1 fruit fly cellular context compared by ENCODE assay signal in the genomic region with DNA sequence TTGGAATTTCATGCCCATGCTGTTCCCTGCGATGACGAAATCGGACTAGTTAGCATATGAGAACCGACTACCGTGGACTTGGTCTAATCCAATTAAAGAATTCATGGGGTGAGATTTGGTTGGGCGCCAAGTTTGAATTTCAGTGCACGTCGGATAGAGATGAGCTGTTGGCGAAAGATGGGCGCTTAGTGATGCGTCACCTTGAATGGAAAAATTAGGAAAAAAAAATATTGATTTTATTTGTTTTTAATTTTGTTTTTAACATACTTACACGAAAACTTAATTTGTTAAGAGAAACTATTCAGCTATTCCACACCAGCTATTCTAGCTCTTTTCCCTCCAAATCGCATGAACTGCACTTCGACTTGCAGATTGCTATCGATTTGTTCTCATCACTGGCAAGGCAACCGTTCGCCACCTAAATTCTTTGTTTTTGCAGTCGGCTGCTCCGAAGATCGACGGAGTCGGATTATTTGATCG.
TF ChIP-seq lines count a peak whose summit lies in the region.

ninaG (minus strand) TSS at position 51 of the 480 bp plus-strand sequence.
Sptz (plus strand) TSS at position 450 of the 480 bp plus-strand sequence.

TF ChIP-seq in whole organism, embryonic, 481 proteins besides CTCF, POLR2A, EP300 and RAD21 (continued from another document and continues in another):
- peak; percentile 87 for TF ChIP-seq ewg (GFP tag; optimal IDR thresholded peaks at IDR 0.05; lab: Kevin White, UChicago)
- TF ChIP-seq zf30C (GFP tag; optimal IDR thresholded peaks at IDR 0.05; lab: Kevin White, UChicago): no peak
- TF ChIP-seq YL-1 (GFP tag; optimal IDR thresholded peaks at IDR 0.05; lab: Kevin White, UChicago): peak; percentile 66
- TF ChIP-seq Ets97D (GFP tag; optimal IDR thresholded peaks at IDR 0.05; lab: Kevin White, UChicago): peak; percentile 90
- 0 out of 3 replicates have a peak, but pooled peaks have one; percentile 34 for TF ChIP-seq z (GFP tag; IDR thresholded peaks at IDR 0.05; lab: Robert Waterston, UW)
- TF ChIP-seq al (GFP tag; IDR thresholded peaks at IDR 0.05; lab: Robert Waterston, UW): peak; percentile 94
- peak; percentile 92 for TF ChIP-seq Sox102F (GFP tag; optimal IDR thresholded peaks at IDR 0.05; lab: Kevin White, UChicago)
- TF ChIP-seq NfI (GFP tag; optimal IDR thresholded peaks at IDR 0.05; lab: Kevin White, UChicago): peak; percentile 90
- TF ChIP-seq Nf-YA (GFP tag; IDR thresholded peaks at IDR 0.05; lab: Robert Waterston, UW): peak; percentile 87
- TF ChIP-seq CG30020 (tag; optimal IDR thresholded peaks at IDR 0.05; lab: Kevin White, UChicago): peak; percentile 75
- peak; percentile 95 for TF ChIP-seq vfl (GFP tag; optimal IDR thresholded peaks at IDR 0.05; lab: Kevin White, UChicago)
- TF ChIP-seq jigr1 (GFP tag; IDR thresholded peaks at IDR 0.05; lab: Robert Waterston, UW): peak; percentile 90
- peak; percentile 90 for TF ChIP-seq Mrtf (GFP tag; IDR thresholded peaks at IDR 0.05; lab: Robert Waterston, UW)
- TF ChIP-seq shn (GFP tag; optimal IDR thresholded peaks at IDR 0.05; lab: Kevin White, UChicago): peak; percentile 94
- no peak for TF ChIP-seq CG13894 (tag; optimal IDR thresholded peaks at IDR 0.05; lab: Kevin White, UChicago)
- peak; percentile 89 for TF ChIP-seq slou (GFP tag; optimal IDR thresholded peaks at IDR 0.05; lab: Kevin White, UChicago)
- TF ChIP-seq CG14860 (GFP tag; IDR thresholded peaks at IDR 0.05; lab: Robert Waterston, UW; ENCODE audit: partially characterized antibody): 0 out of 3 replicates have a peak, but pooled peaks have one; percentile 33
- peak; percentile 88 for TF ChIP-seq Awh (GFP tag; IDR thresholded peaks at IDR 0.05; lab: Robert Waterston, UW)
- TF ChIP-seq CG8944 (GFP tag; optimal IDR thresholded peaks at IDR 0.05; lab: Kevin White, UChicago): peak; percentile 96
- TF ChIP-seq CG1647 (GFP tag; optimal IDR thresholded peaks at IDR 0.05; lab: Kevin White, UChicago): peak; percentile 95
- TF ChIP-seq CG1602 (GFP tag; optimal IDR thresholded peaks at IDR 0.05; lab: Kevin White, UChicago): peak; percentile 94
- TF ChIP-seq aop (GFP tag; IDR thresholded peaks at IDR 0.05; lab: Robert Waterston, UW): peak; percentile 78; the same call in 1 of the 2 replicates
- TF ChIP-seq Poxn (GFP tag; IDR thresholded peaks at IDR 0.05; lab: Robert Waterston, UW): peak; percentile 70; the same call in 1 of the 2 replicates
- TF ChIP-seq pzg (GFP tag; optimal IDR thresholded peaks at IDR 0.05; lab: Kevin White, UChicago): peak; percentile 56
- peak; percentile 91 for TF ChIP-seq Fer3 (tag; optimal IDR thresholded peaks at IDR 0.05; lab: Kevin White, UChicago)
- TF ChIP-seq Optix (GFP tag; IDR thresholded peaks at IDR 0.05; lab: Robert Waterston, UW): peak; percentile 96
- TF ChIP-seq luna (GFP tag; optimal IDR thresholded peaks at IDR 0.05; lab: Kevin White, UChicago): peak; percentile 74
- TF ChIP-seq CG6854 (GFP tag; optimal IDR thresholded peaks at IDR 0.05; lab: Kevin White, UChicago): peak; percentile 11
- TF ChIP-seq zfh1 (GFP tag; IDR thresholded peaks at IDR 0.05; lab: Robert Waterston, UW): peak; percentile 97
- peak; percentile 95 for TF ChIP-seq CG4820 (GFP tag; optimal IDR thresholded peaks at IDR 0.05; lab: Kevin White, UChicago)
- TF ChIP-seq br (optimal IDR thresholded peaks at IDR 0.05; lab: Kevin White, UChicago): no peak
- TF ChIP-seq CG3407 (GFP tag; optimal IDR thresholded peaks at IDR 0.05; lab: Kevin White, UChicago): peak; percentile 83
- peak; percentile 89 for TF ChIP-seq CG5245 (GFP tag; optimal IDR thresholded peaks at IDR 0.05; lab: Kevin White, UChicago)
- TF ChIP-seq Dll (GFP tag; IDR thresholded peaks at IDR 0.05; lab: Robert Waterston, UW; ENCODE audit: partially characterized antibody): peak; percentile 73
- peak; percentile 97 for TF ChIP-seq CG34422 (GFP tag; IDR thresholded peaks at IDR 0.05; lab: Robert Waterston, UW)
- peak; percentile 98 for TF ChIP-seq mam (GFP tag; optimal IDR thresholded peaks at IDR 0.05; lab: Kevin White, UChicago)
- TF ChIP-seq Bteb2 (GFP tag; optimal IDR thresholded peaks at IDR 0.05; lab: Kevin White, UChicago): peak; percentile 89
- TF ChIP-seq mirr (GFP tag; optimal IDR thresholded peaks at IDR 0.05; lab: Kevin White, UChicago): peak; percentile 11
- TF ChIP-seq CG17568 (GFP tag; optimal IDR thresholded peaks at IDR 0.05; lab: Kevin White, UChicago): no peak
- peak; percentile 91 for TF ChIP-seq Sry-δ (GFP tag; optimal IDR thresholded peaks at IDR 0.05; lab: Kevin White, UChicago)
- TF ChIP-seq dpn (GFP tag; optimal IDR thresholded peaks at IDR 0.05; lab: Kevin White, UChicago): peak; percentile 96 to 97
- peak; percentile 80 for TF ChIP-seq Elba2 (GFP tag; optimal IDR thresholded peaks at IDR 0.05; lab: Kevin White, UChicago)
- peak; percentile 90 for TF ChIP-seq trh (GFP tag; optimal IDR thresholded peaks at IDR 0.05; lab: Kevin White, UChicago)
- TF ChIP-seq trem (tag; optimal IDR thresholded peaks at IDR 0.05; lab: Kevin White, UChicago): peak; percentile 84
- TF ChIP-seq CG15696 (tag; optimal IDR thresholded peaks at IDR 0.05; lab: Kevin White, UChicago): peak; percentile 93
- TF ChIP-seq tap (tag; optimal IDR thresholded peaks at IDR 0.05; lab: Kevin White, UChicago): no peak
- TF ChIP-seq dimm (GFP tag; IDR thresholded peaks at IDR 0.05; lab: Robert Waterston, UW): peak; percentile 83
- peak; percentile 87 for TF ChIP-seq CG11560 (tag; IDR thresholded peaks at IDR 0.05; lab: Robert Waterston, UW)
- peak; percentile 96 for TF ChIP-seq az2 (GFP tag; optimal IDR thresholded peaks at IDR 0.05; lab: Kevin White, UChicago)
- peak; percentile 95 for TF ChIP-seq Max (GFP tag; optimal IDR thresholded peaks at IDR 0.05; lab: Kevin White, UChicago)
- peak; percentile 67 for TF ChIP-seq Jarid2 (GFP tag; optimal IDR thresholded peaks at IDR 0.05; lab: Kevin White, UChicago)
- TF ChIP-seq wdn (GFP tag; IDR thresholded peaks at IDR 0.05; lab: Robert Waterston, UW): peak; percentile 83
- peak; percentile 62 for TF ChIP-seq salm (tag; optimal IDR thresholded peaks at IDR 0.05; lab: Kevin White, UChicago)
- peak; percentile 91 for TF ChIP-seq CG30431 (GFP tag; optimal IDR thresholded peaks at IDR 0.05; lab: Kevin White, UChicago)
- TF ChIP-seq Camta (GFP tag; optimal IDR thresholded peaks at IDR 0.05; lab: Kevin White, UChicago): peak; percentile 94
- no peak for TF ChIP-seq CG42726 (GFP tag; IDR thresholded peaks at IDR 0.05; lab: Robert Waterston, UW; ENCODE audit: partially characterized antibody)
- TF ChIP-seq Lim3 (GFP tag; IDR thresholded peaks at IDR 0.05; lab: Robert Waterston, UW): peak; percentile 62; the same call in 1 of the 2 replicates
- TF ChIP-seq disco-r (GFP tag; optimal IDR thresholded peaks at IDR 0.05; lab: Kevin White, UChicago): peak; percentile 83
- TF ChIP-seq CG11696 (GFP tag; IDR thresholded peaks at IDR 0.05; lab: Robert Waterston, UW): peak; percentile 67
- no peak for TF ChIP-seq MESR4 (GFP tag; optimal IDR thresholded peaks at IDR 0.05; lab: Kevin White, UChicago)
- TF ChIP-seq CG10431 (GFP tag; optimal IDR thresholded peaks at IDR 0.05; lab: Kevin White, UChicago): no peak
- peak; percentile 30; the same call in 1 of the 3 replicates for TF ChIP-seq HLH4C (GFP tag; IDR thresholded peaks at IDR 0.05; lab: Robert Waterston, UW; ENCODE audit: partially characterized antibody)
- no peak for TF ChIP-seq lov (optimal IDR thresholded peaks at IDR 0.05; lab: Kevin White, UChicago)
- TF ChIP-seq lov (GFP tag; IDR thresholded peaks at IDR 0.05; lab: Robert Waterston, UW): peak; percentile 92
- peak; percentile 81 for TF ChIP-seq Gsc (GFP tag; IDR thresholded peaks at IDR 0.05; lab: Robert Waterston, UW)
- TF ChIP-seq CG13287 (GFP tag; IDR thresholded peaks at IDR 0.05; lab: Robert Waterston, UW; ENCODE audit: partially characterized antibody): peak; percentile 64
- TF ChIP-seq CG17186 (GFP tag; optimal IDR thresholded peaks at IDR 0.05; lab: Kevin White, UChicago): peak; percentile 91
- peak; percentile 70 for TF ChIP-seq CG16779 (GFP tag; IDR thresholded peaks at IDR 0.05; lab: Robert Waterston, UW)
- no peak for TF ChIP-seq Vsx1 (GFP tag; optimal IDR thresholded peaks at IDR 0.05; lab: Kevin White, UChicago)
- no peak for TF ChIP-seq tna (GFP tag; IDR thresholded peaks at IDR 0.05; lab: Robert Waterston, UW; ENCODE audit: partially characterized antibody)
- TF ChIP-seq stwl (tag; optimal IDR thresholded peaks at IDR 0.05; lab: Kevin White, UChicago): no peak
- no peak for TF ChIP-seq Trl (optimal IDR thresholded peaks at IDR 0.05; lab: Kevin White, UChicago)
- peak; percentile 96 for TF ChIP-seq Trl (GFP tag; optimal IDR thresholded peaks at IDR 0.05; lab: Kevin White, UChicago)
- peak; percentile 73 for TF ChIP-seq schlank (tag; optimal IDR thresholded peaks at IDR 0.05; lab: Kevin White, UChicago)
- TF ChIP-seq bigmax (GFP tag; optimal IDR thresholded peaks at IDR 0.05; lab: Kevin White, UChicago): peak; percentile 18
- TF ChIP-seq da (GFP tag; optimal IDR thresholded peaks at IDR 0.05; lab: Kevin White, UChicago): peak; percentile 86
- TF ChIP-seq chinmo (GFP tag; IDR thresholded peaks at IDR 0.05; lab: Robert Waterston, UW; ENCODE audit: partially characterized antibody): 0 out of 4 replicates have a peak, but pooled peaks have one; percentile 52
- TF ChIP-seq CG32767 (GFP tag; IDR thresholded peaks at IDR 0.05; lab: Robert Waterston, UW): peak; percentile 94
- peak; percentile 97 for TF ChIP-seq CG6272 (GFP tag; IDR thresholded peaks at IDR 0.05; lab: Robert Waterston, UW)
- peak; percentile 7; the same call in 1 of the 3 replicates for TF ChIP-seq CG34224 (GFP tag; IDR thresholded peaks at IDR 0.05; lab: Robert Waterston, UW; ENCODE audit: partially characterized antibody)
- no peak; the same call in 1 of the 2 replicates for TF ChIP-seq onecut (GFP tag; IDR thresholded peaks at IDR 0.05; lab: Robert Waterston, UW)
- TF ChIP-seq B-H2 (GFP tag; optimal IDR thresholded peaks at IDR 0.05; lab: Kevin White, UChicago): no peak
- TF ChIP-seq gcm2 (GFP tag; optimal IDR thresholded peaks at IDR 0.05; lab: Kevin White, UChicago): peak; percentile 83
- TF ChIP-seq Dip2 (GFP tag; IDR thresholded peaks at IDR 0.05; lab: Robert Waterston, UW): peak; percentile 43; the same call in 1 of the 2 replicates
- peak; percentile 83 for TF ChIP-seq eyg (GFP tag; optimal IDR thresholded peaks at IDR 0.05; lab: Kevin White, UChicago)
- TF ChIP-seq CG4360 (GFP tag; IDR thresholded peaks at IDR 0.05; lab: Robert Waterston, UW): peak; percentile 47
- peak; percentile 89 for TF ChIP-seq CG3838 (GFP tag; optimal IDR thresholded peaks at IDR 0.05; lab: Kevin White, UChicago)
- TF ChIP-seq Hr3 (GFP tag; optimal IDR thresholded peaks at IDR 0.05; lab: Kevin White, UChicago): peak; percentile 95
- TF ChIP-seq Atf-2 (GFP tag; optimal IDR thresholded peaks at IDR 0.05; lab: Kevin White, UChicago): peak; percentile 91
- TF ChIP-seq fru (optimal IDR thresholded peaks at IDR 0.05; lab: Kevin White, UChicago): no peak
- TF ChIP-seq cg (GFP tag; optimal IDR thresholded peaks at IDR 0.05; lab: Kevin White, UChicago): no peak
- no peak for TF ChIP-seq inv (GFP tag; IDR thresholded peaks at IDR 0.05; lab: Robert Waterston, UW; ENCODE audit: partially characterized antibody)
- peak; percentile 96 for TF ChIP-seq bab2 (GFP tag; optimal IDR thresholded peaks at IDR 0.05; lab: Kevin White, UChicago)
- peak in 1 of 2 experiments; percentile 93 for TF ChIP-seq bsh (GFP tag; optimal IDR thresholded peaks at IDR 0.05; lab: Kevin White, UChicago)
- TF ChIP-seq emc (GFP tag; optimal IDR thresholded peaks at IDR 0.05; lab: Kevin White, UChicago): peak; percentile 90
- TF ChIP-seq fu2 (GFP tag; optimal IDR thresholded peaks at IDR 0.05; lab: Kevin White, UChicago): peak; percentile 95
- peak; percentile 82 for TF ChIP-seq Deaf1 (tag; optimal IDR thresholded peaks at IDR 0.05; lab: Kevin White, UChicago)
- TF ChIP-seq Adf1 (GFP tag; IDR thresholded peaks at IDR 0.05; lab: Robert Waterston, UW): peak; percentile 81
- TF ChIP-seq gfzf (GFP tag; optimal IDR thresholded peaks at IDR 0.05; lab: Kevin White, UChicago): peak; percentile 39
- TF ChIP-seq prd (optimal IDR thresholded peaks at IDR 0.05; lab: Kevin White, UChicago): no peak
- peak; percentile 99 for TF ChIP-seq prd (GFP tag; IDR thresholded peaks at IDR 0.05; lab: Robert Waterston, UW)
- TF ChIP-seq CG18262 (tag; optimal IDR thresholded peaks at IDR 0.05; lab: Kevin White, UChicago): peak; percentile 89
- TF ChIP-seq usp (GFP tag; optimal IDR thresholded peaks at IDR 0.05; lab: Kevin White, UChicago): no peak
- peak; percentile 95 to 96 for TF ChIP-seq chif (GFP tag; optimal IDR thresholded peaks at IDR 0.05; lab: Kevin White, UChicago)
- TF ChIP-seq Sox100B (GFP tag; optimal IDR thresholded peaks at IDR 0.05; lab: Kevin White, UChicago): no peak
- TF ChIP-seq E2f1 (GFP tag; IDR thresholded peaks at IDR 0.05; lab: Robert Waterston, UW): peak; percentile 94
- peak; percentile 96 for TF ChIP-seq sisA (GFP tag; IDR thresholded peaks at IDR 0.05; lab: Robert Waterston, UW)
- TF ChIP-seq scrt (GFP tag; optimal IDR thresholded peaks at IDR 0.05; lab: Kevin White, UChicago): no peak
- no peak for TF ChIP-seq mld (GFP tag; IDR thresholded peaks at IDR 0.05; lab: Robert Waterston, UW; ENCODE audit: partially characterized antibody)
- peak; percentile 90 for TF ChIP-seq ro (GFP tag; IDR thresholded peaks at IDR 0.05; lab: Robert Waterston, UW)
- peak; percentile 79 for TF ChIP-seq CG33557 (GFP tag; optimal IDR thresholded peaks at IDR 0.05; lab: Kevin White, UChicago)
- TF ChIP-seq danr (GFP tag; IDR thresholded peaks at IDR 0.05; lab: Robert Waterston, UW): peak; percentile 88
- TF ChIP-seq Dref (GFP tag; IDR thresholded peaks at IDR 0.05; lab: Robert Waterston, UW): peak; percentile 67
- peak; percentile 88 for TF ChIP-seq CG10267 (tag; optimal IDR thresholded peaks at IDR 0.05; lab: Kevin White, UChicago)
- TF ChIP-seq CG7928 (GFP tag; optimal IDR thresholded peaks at IDR 0.05; lab: Kevin White, UChicago): peak; percentile 67
- TF ChIP-seq CG7556 (GFP tag; optimal IDR thresholded peaks at IDR 0.05; lab: Kevin White, UChicago): peak; percentile 88
- TF ChIP-seq CG8359 (GFP tag; optimal IDR thresholded peaks at IDR 0.05; lab: Kevin White, UChicago; ENCODE audit: borderline replicate concordance): peak; percentile 56
- TF ChIP-seq CG14667 (GFP tag; IDR thresholded peaks at IDR 0.05; lab: Robert Waterston, UW): peak; percentile 95
- TF ChIP-seq cad (GFP tag; optimal IDR thresholded peaks at IDR 0.05; lab: Kevin White, UChicago): no peak
- TF ChIP-seq crol (GFP tag; IDR thresholded peaks at IDR 0.05; lab: Robert Waterston, UW): peak; percentile 50; the same call in 1 of the 2 replicates
- TF ChIP-seq CG16815 (GFP tag; optimal IDR thresholded peaks at IDR 0.05; lab: Kevin White, UChicago): peak; percentile 91
- TF ChIP-seq Sry-β (GFP tag; optimal IDR thresholded peaks at IDR 0.05; lab: Kevin White, UChicago): peak; percentile 99
